Worm (Caenorhabditis elegans) whole organism, dauer: ENCODE results near the gene str-4.

Experiments used
- unc-62 ChIP-seq: sonication (generic microtip); optimal IDR thresholded peaks from 2 replicates; lab custom pipeline; 2017; ENCODE audit warnings: missing biosample characterization, missing genetic modification reagents, missing genetic modification characterization

The str-4 gene

DNA sequence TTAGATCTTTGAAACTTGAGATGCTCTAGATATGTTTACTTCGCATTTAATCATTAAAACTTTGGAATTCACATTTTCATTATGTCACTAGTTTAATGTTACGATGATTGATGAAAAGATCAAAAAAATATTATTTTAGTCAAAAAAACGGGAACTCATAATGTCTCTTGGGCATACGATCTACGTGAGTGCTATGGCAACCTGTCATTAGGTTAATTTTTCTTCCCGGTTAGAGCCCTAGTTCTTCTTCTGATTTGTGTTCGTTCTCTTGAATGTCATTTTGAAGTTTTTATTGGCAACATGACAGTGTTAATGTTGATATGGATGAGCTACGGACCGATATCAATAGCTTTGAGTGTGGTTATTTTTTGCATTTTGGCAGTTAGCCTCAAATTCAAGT is 23.9 kb upstream of the str-4 start, which contains the start of gene srg-46:
srg-46 (plus strand) TSS at position 301 of the 400 bp plus-strand sequence.
- TF ChIP-seq unc-62 (GFP tag; lab: Kevin White, UChicago) = no peak

DNA sequence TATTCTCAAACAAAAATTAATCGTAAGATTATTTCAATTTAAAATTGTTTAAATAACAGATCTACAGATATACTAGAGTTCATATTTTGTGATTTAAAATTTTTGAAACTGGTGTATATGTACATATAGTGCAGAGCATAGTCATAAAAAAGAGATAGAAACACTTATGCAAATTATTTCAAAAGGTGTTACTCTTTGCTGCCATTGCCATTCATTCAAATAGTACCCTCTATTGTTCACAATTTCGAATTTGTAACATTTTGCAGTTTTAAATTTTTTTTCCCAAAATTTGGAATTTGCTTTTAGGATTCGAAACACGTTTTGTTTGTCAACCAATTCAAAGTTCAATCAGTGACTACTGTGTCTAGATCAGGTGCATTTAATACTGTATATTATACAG is 20.7 kb upstream of the str-4 start, which contains the start of gene F32H5.4:
F32H5.4 (plus strand) TSS at position 301 of the 400 bp plus-strand sequence.
- TF ChIP-seq unc-62 (GFP tag; lab: Kevin White, UChicago) = no peak

DNA sequence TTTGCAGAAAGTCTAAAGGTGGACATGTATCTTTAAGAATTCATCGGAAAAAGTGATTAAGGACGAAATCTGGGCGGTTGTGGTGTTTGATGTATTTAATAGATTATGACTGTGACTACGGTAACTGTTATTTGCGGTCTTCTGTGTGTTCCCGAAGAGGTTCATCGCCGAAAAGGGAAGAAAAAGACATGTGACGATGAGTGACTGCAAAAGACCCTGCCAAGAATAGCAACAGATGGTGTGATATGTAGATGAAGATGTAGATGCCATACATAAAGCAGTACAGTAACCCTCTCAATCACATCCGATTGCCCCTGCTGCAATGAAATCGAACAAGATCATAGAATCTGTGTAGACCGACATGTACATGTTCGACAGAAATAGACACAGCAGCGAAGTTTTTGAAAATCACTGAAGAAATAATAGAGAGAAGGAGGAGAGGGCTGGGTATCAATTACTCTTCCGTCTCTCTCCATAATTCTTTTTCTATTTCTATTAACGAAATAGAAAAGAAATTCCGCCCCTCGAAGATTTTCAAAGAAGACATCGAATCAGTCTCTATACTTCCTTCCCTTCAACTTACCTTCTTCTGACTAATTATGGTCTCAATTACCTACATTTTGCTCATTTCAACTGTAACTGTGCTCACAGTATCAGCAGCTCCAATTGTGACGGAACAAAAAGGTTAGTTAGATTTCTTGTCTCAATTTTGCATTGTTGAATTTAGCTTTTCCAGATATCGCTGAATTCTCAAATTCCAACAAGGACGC is 19.5 kb upstream of the str-4 start, which contains the start of gene F32H5.3:
F32H5.3 (plus strand) TSS at position 513 of the 770 bp plus-strand sequence.
- no peak for TF ChIP-seq unc-62 (GFP tag; lab: Kevin White, UChicago)

DNA sequence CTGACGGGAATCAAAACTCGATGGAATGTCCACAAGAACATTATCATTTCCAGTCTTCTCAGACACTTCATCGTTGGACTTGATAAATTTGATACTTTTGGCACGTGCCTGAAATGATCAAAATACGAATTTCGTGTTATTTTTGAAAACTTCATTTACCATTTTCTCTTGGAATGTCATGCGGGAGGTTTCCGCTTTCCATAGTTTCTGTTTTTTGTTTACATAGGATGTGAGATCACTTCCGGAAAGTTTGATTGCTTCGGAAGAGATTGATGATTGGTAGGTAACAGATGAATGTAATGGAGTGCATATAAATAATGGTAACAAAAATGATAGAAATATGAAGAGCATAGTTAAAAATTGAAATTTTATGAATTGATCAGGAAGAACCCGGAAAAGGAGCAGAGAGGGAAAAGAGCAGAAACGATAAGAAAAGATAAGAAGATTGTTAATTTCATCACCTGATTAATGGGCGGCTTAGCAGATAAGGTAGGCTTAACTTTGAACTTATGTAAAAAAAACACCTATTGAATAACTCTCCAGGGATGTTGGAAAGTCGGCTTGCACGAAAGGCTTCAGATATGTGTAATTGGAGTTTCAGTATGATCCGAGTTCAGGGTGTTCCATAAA is 18.2 kb upstream of the str-4 start, which contains the start of gene F32H5.1:
F32H5.1 (minus strand) TSS at position 386 of the 630 bp plus-strand sequence.
- no peak for TF ChIP-seq unc-62 (GFP tag; lab: Kevin White, UChicago)

DNA sequence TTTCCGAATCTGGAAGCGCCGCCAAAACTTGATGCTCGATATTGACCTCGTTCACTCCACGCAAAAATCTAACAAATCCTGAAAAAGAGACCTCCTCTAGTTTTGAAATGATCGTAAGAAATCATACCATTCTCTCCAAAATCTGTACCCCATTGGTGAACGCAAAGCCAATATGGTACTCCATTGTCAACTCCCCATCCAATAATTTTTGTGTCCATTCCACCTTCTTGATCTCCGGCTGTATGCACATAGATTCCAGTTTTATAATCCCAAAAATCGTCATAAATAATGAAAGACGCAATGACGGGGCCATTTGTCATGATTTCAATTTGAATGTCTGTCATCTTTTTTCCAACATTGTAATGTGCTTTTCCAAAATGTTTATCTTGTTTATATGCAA is 16.7 kb upstream of the str-4 start:
- no peak for TF ChIP-seq unc-62 (GFP tag; lab: Kevin White, UChicago)

DNA sequence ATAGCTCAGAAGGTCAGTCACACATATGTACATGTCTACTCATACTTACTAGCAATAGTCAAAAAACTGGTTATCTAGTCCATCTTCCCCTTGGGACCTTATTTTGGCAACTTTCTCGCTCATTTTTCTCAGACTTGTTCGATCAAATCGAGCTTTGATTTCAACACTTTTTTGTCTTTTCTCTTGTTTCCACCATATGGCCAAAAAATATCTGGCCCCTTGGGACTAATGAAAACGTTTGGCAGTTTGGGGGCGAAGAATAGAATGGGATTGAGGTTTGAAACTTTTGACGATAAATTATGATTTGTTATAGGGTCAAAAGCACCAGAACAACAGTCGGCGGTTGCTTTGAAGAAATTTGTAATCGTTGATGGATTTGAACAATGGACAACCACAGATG is 12.9 kb upstream of the str-4 start:
- TF ChIP-seq unc-62 (GFP tag; lab: Kevin White, UChicago) = no peak

DNA sequence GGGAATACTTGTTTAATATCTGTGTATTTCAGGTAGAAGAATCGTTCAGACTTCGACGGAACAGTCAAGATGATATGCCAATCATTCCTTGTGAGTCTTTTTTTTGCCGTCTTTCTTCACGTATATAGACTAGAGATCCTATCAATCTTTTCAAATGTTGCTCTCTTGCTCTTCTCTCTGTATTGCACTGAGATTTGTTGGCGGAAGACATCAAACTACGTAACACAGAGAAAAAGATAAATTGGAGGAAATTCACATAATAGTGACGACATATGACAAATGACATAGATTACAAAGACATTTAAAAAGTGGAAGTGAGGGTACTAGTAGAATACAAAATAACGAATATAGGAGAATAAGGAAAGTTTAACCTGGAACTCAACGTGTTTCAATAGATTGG is 12.2 kb upstream of the str-4 start:
- TF ChIP-seq unc-62 (GFP tag; lab: Kevin White, UChicago) = no peak

DNA sequence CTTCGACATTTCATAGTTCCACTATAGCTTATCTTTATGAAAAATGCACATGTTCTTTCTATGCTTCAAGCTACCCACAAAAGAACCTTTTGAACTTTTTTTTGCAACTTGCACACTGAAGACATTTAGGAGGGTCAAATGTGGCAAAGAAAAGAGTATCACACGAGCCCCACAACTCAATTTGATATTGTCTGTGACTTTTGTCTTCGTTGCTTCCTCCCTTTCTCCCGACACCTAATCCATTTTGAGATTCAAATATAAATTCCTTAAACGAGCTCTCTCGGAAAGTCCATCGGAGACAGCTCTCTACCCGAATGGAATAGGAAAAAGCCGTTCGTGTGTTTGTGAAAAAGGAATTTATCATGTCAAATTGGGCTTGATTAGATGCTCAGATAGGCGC is 10.8 kb upstream of the str-4 start:
- TF ChIP-seq unc-62 (GFP tag; lab: Kevin White, UChicago) = no peak

DNA sequence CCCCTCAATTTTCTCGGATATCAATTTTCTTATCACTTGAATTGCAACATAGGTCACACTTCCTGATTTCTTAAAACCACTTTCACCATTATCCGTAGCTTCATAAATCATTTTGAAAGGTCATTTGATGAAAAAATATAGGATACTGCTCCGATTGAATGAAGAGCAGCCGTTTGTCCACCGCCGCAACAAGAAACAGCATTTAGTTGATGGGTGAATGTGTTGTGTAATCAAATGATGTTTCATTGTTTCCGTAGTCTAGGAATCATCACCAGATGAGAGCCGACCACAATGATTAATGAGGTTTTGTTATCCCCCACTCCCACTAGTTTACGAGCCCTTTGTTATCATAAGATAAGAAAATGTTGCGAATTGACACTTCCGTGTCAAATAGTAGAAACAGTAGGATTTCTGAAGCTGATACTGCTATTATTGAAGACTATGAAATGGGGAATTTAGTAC is 6.4 kb upstream of the str-4 start, which contains the start of gene twk-43:
twk-43 (plus strand) TSS at position 412 of the 462 bp plus-strand sequence.
- TF ChIP-seq unc-62 (GFP tag; lab: Kevin White, UChicago) = no peak

DNA sequence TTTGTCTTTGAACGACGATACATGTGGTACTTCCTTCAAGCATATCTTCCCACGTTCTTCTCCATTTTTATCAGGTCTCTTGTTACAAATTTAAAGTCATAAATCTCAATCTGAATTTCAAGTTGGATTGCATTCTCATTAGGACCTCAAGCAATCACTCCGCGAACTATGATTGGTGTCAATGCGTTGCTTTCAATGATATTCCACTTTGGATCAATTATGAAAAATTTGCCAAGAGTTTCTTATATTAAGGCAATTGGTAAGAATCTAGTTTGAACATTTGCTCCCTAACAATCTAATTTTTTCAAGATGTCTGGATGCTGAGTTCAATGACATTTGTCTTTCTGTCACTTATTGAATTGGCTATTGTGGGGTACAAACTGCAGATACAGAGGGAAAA is 2.7 kb upstream of the str-4 start:
- TF ChIP-seq unc-62 (GFP tag; lab: Kevin White, UChicago) = no peak

DNA sequence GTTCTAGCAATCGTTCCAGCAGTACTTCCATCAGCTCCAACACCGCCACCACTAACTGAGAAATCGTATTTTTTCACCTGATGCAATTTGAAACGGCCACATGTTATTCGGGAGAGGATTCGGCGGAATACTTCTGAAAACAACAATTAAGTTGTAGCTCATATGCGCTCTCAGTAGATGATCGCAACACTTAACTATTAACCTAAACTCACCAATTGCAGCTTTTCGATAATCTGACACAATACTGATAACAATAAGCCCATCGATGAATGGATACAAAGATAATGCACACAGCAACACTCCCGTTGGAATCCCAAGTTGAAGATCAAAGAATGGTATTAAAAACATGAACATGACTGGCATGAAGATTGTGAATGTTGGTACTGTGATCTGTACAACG is 1.5 kb downstream of the str-4 start:
- TF ChIP-seq unc-62 (GFP tag; lab: Kevin White, UChicago) = no peak

DNA sequence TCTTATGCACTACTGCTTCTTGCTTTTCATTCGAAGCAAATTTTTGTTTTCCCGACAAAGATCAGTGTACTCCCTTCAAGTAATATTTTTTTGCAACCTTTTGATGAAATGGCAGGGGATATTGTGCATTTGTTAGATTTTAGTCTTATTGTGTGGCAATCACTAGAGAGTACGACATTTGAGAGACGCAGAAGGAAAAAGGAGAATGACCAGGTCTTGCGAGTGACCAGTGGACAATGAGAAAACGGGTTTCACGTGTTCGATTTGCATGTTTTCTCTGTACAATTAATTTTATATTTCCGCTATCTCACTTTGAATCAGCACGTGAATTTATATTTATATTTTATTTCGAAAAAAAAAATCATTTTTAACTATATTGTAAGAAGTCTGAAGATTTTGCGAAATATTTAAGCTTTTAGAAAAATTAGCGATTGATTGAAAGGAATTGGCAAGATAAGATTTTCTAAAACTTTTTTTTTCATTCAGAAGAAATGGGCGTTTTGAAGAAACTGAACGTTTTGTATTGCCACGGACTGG is 3.6 kb downstream of the str-4 start, which contains the start of gene C50B6.9:
C50B6.9 (plus strand) TSS at position 487 of the 537 bp plus-strand sequence.
- no peak for TF ChIP-seq unc-62 (GFP tag; lab: Kevin White, UChicago)

DNA sequence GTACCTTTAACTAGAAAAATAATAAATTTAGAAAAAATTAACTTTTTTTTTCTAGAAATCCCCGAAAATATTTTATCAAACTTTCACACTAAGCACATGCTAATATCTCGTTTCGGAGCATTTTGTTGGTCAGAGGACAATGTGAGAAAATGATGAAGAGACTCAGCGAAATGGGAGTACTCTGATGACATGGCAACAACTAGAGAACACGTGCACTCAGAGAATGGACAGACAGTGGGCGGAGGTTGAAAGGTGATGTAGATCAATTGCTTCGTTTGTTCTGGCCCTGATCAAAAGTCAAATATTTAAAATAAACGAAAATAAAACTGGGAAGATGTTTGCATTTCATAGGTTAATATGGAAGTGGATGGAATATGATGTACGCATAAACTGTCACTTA is 5.1 kb downstream of the str-4 start:
- no peak for TF ChIP-seq unc-62 (GFP tag; lab: Kevin White, UChicago)

DNA sequence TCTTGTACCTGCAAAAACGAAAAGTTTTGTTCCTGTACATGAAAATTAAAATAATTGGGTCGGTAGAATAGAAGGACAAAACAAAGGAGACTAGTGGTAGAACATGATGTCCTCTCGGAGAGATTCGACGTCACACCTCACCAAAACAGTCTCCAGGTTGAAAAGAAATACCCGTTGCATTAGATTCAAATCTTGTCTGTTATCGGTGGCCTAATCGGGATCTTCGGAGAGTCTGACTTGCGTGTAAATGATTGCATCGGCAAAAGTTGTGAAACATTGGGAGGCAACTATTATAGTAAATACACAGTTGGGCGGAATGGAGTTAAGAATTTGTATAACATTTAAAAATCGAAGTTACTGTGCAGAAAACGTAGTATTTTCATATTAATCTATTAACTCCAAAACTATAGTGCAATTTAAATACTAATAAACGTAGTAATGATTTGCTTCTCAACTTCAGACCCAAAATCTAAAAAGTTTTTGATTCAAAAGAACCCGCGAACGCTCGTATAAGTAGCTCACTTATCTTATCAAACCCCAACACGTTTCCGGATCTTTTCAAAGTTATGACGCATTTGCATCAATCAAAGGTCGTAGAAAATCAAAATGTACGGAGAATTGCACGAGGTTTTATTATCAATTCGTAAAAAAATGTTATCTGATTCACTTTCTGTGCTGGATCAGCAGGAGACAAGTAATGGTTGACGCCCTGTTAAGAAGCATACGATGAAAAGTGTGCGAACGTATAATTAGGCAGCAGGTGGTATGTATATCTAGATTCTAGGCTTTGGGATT is 6.0 kb downstream of the str-4 start, which contains the start of gene nhr-168:
nhr-168 (minus strand) TSS at position 486 of the 795 bp plus-strand sequence.
- TF ChIP-seq unc-62 (GFP tag; lab: Kevin White, UChicago) = no peak

DNA sequence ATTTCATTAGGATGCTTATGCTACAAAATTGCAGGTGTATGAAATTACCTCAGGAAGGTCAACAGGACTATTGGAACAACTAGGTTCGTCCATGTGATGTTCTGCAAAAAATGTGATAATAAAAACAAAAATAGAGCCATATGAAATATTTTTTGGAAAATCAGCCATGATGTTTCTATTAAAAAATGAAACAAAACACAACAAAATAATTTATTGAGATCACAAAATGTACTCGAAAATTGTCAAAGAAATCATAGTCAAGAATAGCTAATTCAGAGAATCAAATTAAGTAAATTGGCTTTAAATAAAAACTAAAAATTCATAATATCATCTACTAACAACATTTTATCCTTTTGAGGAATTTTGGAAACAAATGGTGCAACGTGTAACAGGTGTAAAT is 8.6 kb downstream of the str-4 start, which contains the start of gene nhr-129:
nhr-129 (minus strand) TSS at position 101 of the 400 bp plus-strand sequence.
- no peak for TF ChIP-seq unc-62 (GFP tag; lab: Kevin White, UChicago)
